Worm (Caenorhabditis elegans): ENCODE measurements around the gene ocr-2.

DNA sequence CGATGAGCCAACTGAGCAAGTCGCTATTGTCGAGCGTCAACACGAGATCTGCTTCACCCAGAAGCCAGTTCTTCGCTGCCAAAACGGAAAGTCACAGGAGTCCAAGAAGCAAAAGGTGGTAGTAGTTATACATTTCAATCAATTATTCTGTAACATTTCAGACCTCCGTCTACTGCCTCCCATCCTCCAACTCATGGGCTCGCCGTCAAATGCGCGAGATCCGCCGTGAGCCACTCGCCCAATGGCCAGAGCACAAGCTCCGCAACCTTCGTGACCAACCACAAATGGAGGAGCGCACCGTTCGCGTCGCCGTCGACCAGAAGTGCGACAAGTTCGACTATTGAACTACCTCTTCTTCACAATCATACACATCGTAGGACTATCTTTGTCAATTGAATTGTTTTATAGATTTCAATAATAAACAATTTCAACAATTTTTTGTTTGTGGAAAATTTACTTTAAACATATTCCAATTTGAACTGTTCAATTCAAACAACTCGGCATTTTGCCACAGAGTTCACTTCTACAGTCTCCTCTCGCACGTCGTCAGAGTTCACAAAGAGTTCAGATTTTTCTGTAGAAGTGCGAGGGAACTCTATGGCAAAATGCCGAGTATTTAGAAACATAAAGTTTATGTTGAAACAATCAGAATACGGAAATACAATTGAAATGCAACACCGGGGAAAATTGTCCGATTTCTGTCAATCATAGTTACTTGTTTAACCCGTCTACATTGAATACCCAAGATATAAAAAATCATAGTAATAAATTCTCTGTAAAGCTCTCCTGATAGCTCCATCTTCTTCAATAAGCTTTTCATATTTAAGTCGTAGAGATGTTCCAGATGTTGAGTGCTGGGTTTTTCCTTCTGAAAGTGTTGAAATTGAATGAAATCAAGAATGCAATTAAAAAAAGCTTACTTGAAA is 46.4 kb upstream of the ocr-2 start:
- TF ChIP-seq him-1 (tag; optimal IDR thresholded peaks at IDR 0.05) (no peak), dao-5 (tag; optimal IDR thresholded peaks at IDR 0.05) (no peak)

Measured in whole organism, L4/young adult.